Worm (Caenorhabditis elegans): ENCODE measurements around the gene nhr-255.

DNA sequence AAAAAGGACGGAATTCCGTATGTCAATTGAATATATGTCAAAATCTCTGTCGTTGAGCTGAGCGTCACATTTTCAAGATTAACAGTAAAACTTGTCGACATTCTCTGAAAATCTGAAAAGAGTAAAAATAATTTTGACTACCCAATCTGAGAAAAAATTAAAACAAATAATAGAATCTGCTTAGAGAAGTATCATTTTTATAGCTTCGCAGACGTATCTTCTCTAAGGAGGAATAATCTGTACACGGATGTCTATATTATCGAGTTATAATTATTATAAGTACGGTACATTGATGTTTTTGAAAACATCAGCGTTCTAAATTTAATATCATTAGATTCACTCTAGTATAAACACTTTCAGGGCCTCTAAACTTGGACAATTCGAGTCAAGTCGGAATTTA is 1.9 kb upstream of the nhr-255 start, which contains the start of gene srg-64:
- TF ChIP-seq rnt-1 (tag; optimal IDR thresholded peaks at IDR 0.05), result no peak
- TF ChIP-seq tbx-2 (tag; optimal IDR thresholded peaks at IDR 0.05), result no peak
- TF ChIP-seq ceh-22 (tag; optimal IDR thresholded peaks at IDR 0.05), result no peak
- TF ChIP-seq pha-4 (tag; optimal IDR thresholded peaks at IDR 0.05), result no peak
- no peak for TF ChIP-seq pqm-1 (tag; optimal IDR thresholded peaks at IDR 0.05)
- TF ChIP-seq ceh-18 (tag; optimal IDR thresholded peaks at IDR 0.05), result no peak
- TF ChIP-seq ceh-48 (tag; optimal IDR thresholded peaks at IDR 0.05), result no peak
- no peak for TF ChIP-seq elt-2 (tag; optimal IDR thresholded peaks at IDR 0.05)
- no peak for TF ChIP-seq dve-1 (tag; optimal IDR thresholded peaks at IDR 0.05)
- no peak for TF ChIP-seq pag-3 (tag; optimal IDR thresholded peaks at IDR 0.05; ENCODE audit: borderline replicate concordance)
- TF ChIP-seq unc-86 (tag; optimal IDR thresholded peaks at IDR 0.05), result no peak
- TF ChIP-seq nhr-11 (tag; optimal IDR thresholded peaks at IDR 0.05), result no peak
- no peak for TF ChIP-seq elt-4 (tag; optimal IDR thresholded peaks at IDR 0.05)
- TF ChIP-seq ceh-9 (tag; optimal IDR thresholded peaks at IDR 0.05), result no peak
